Fruit fly (Drosophila melanogaster) whole organism, embryonic: ENCODE measurements around the gene Hand.

Experiments
- CG10274 ChIP-seq: fragments of 200-800 bp; sonication (Bioruptor generic); optimal IDR thresholded peaks from 3 replicates; lab custom pipeline; 2017; ENCODE audit warnings: missing biosample characterization, mild to moderate bottlenecking, missing genetic modification characterization
- CG10565 ChIP-seq: fragments of 200-800 bp; sonication (Bioruptor generic); optimal IDR thresholded peaks from 3 replicates; lab custom pipeline; 2016; ENCODE audit warnings: missing biosample characterization, mild to moderate bottlenecking, missing genetic modification characterization
- CG10979 ChIP-seq: fragments of 200-800 bp; sonication (Bioruptor generic); optimal IDR thresholded peaks from 2 replicates; lab custom pipeline; 2018; ENCODE audit warnings: missing biosample characterization, mild to moderate bottlenecking, missing genetic modification characterization, moderate library complexity
- CG11093 ChIP-seq: fragments of 200-800 bp; sonication (Bioruptor generic); IDR thresholded peaks from 3 replicates; pipeline ENCODE4 v1.3.6; 2022; ENCODE audit warnings: missing biosample characterization, missing genetic modification characterization
- CG12391 ChIP-seq: fragments of 200-800 bp; sonication (Bioruptor generic); optimal IDR thresholded peaks from 3 replicates; lab custom pipeline; 2018; ENCODE audit warnings: missing biosample characterization, mild to moderate bottlenecking, missing genetic modification characterization, moderate library complexity
- CG13894 ChIP-seq: fragments of 200-800 bp; sonication (Bioruptor generic); optimal IDR thresholded peaks from 3 replicates; lab custom pipeline; 2018; ENCODE audit warnings: missing biosample characterization, mild to moderate bottlenecking, missing genetic modification characterization, moderate library complexity
- CG14667 ChIP-seq: fragments of 200-800 bp; sonication (Bioruptor generic); IDR thresholded peaks from 2 replicates; pipeline ENCODE4 v1.3.6; 2022; ENCODE audit warnings: missing biosample characterization, missing genetic modification characterization
- CG16813 ChIP-seq: fragments of 200-800 bp; sonication (Bioruptor generic); IDR thresholded peaks from 3 replicates; pipeline ENCODE4 v1.3.6; 2022; ENCODE audit warnings: missing biosample characterization, missing genetic modification characterization; ENCODE audit not compliant: partially characterized antibody
- CG16815 ChIP-seq: fragments of 200-800 bp; sonication (Bioruptor generic); optimal IDR thresholded peaks from 3 replicates; lab custom pipeline; 2017; ENCODE audit warnings: missing biosample characterization, mild to moderate bottlenecking, missing genetic modification characterization
- CG17359 ChIP-seq: fragments of 200-800 bp; sonication (Bioruptor generic); optimal IDR thresholded peaks from 3 replicates; lab custom pipeline; 2018; ENCODE audit warnings: missing biosample characterization, mild to moderate bottlenecking, missing genetic modification characterization, moderate library complexity
- CG2120 ChIP-seq: fragments of 200-800 bp; sonication (Bioruptor generic); optimal IDR thresholded peaks from 3 replicates; lab custom pipeline; 2016; ENCODE audit warnings: missing biosample characterization, missing genetic modification characterization
- CG2129 ChIP-seq: fragments of 200-800 bp; sonication (Bioruptor generic); IDR thresholded peaks from 2 replicates; pipeline ENCODE4 v1.3.6; 2022; ENCODE audit warnings: missing biosample characterization, missing genetic modification characterization; ENCODE audit not compliant: partially characterized antibody
- CG30431 ChIP-seq: fragments of 200-800 bp; sonication (Bioruptor generic); optimal IDR thresholded peaks from 2 replicates; lab custom pipeline; 2017; ENCODE audit warnings: missing biosample characterization, missing genetic modification characterization
- CG5953 ChIP-seq: fragments of 200-800 bp; sonication (Bioruptor generic); IDR thresholded peaks from 2 replicates; pipeline ENCODE4 v1.3.6; 2022; ENCODE audit warnings: missing biosample characterization, missing genetic modification characterization
- CG6791 ChIP-seq: fragments of 200-800 bp; sonication (Bioruptor generic); IDR thresholded peaks from 3 replicates; pipeline ENCODE4 v1.3.6; 2022; ENCODE audit warnings: missing biosample characterization, missing genetic modification characterization; ENCODE audit not compliant: partially characterized antibody
- CG7963 ChIP-seq: fragments of 200-800 bp; sonication (Bioruptor generic); IDR thresholded peaks from 3 replicates; pipeline ENCODE4 v1.3.6; 2022; ENCODE audit warnings: missing biosample characterization, missing genetic modification characterization; ENCODE audit not compliant: partially characterized antibody
- D ChIP-seq, 2 experiments: fragments of 200-800 bp in 1 of 2; fragments of >200 bp in 1 of 2; sonication (Bioruptor generic) in 1 of 2; optimal IDR thresholded peaks; 2 replicates in 1 of 2; 3 replicates in 1 of 2; lab custom pipeline; 2017; ENCODE audit warnings: mild to moderate bottlenecking in 1 of 2, missing biosample characterization in 1 of 2, missing genetic modification characterization in 1 of 2, missing genetic modification reagents in 1 of 2
- Deaf1 ChIP-seq: fragments of 200-800 bp; optimal IDR thresholded peaks from 3 replicates; lab custom pipeline; 2019; ENCODE audit warnings: missing biosample characterization, mild to moderate bottlenecking, missing genetic modification characterization, moderate library complexity
- E2f2 ChIP-seq: fragments of 200-800 bp; sonication (Bioruptor generic); IDR thresholded peaks from 2 replicates; pipeline ENCODE4 v1.3.6; 2022; ENCODE audit warnings: missing biosample characterization, missing genetic modification characterization
- ERR ChIP-seq: fragments of 200-800 bp; sonication (Bioruptor generic); optimal IDR thresholded peaks from 2 replicates; lab custom pipeline; 2016; ENCODE audit warnings: missing biosample characterization, missing genetic modification characterization
- Eip74EF ChIP-seq, 2 experiments: fragments of 200-800 bp in 1 of 2; fragments of >200 bp in 1 of 2; sonication (Bioruptor generic) in 1 of 2; optimal IDR thresholded peaks; 2 replicates each; lab custom pipeline; 2017 to 2019; ENCODE audit warnings: missing biosample characterization in 2 of 2, missing genetic modification characterization in 2 of 2, mild to moderate bottlenecking in 1 of 2, moderate library complexity in 1 of 2
- HLH4C ChIP-seq: fragments of 200-800 bp; sonication (Bioruptor generic); IDR thresholded peaks from 3 replicates; pipeline ENCODE4 v1.3.6; 2022; ENCODE audit warnings: missing biosample characterization, missing genetic modification characterization; ENCODE audit not compliant: partially characterized antibody
- MBD-R2 ChIP-seq: fragments of 200-800 bp; sonication (Bioruptor generic); IDR thresholded peaks from 2 replicates; pipeline ENCODE4 v1.3.6; 2022; ENCODE audit warnings: missing biosample characterization, missing genetic modification characterization
- Max ChIP-seq: fragments of 200-800 bp; sonication (Bioruptor generic); optimal IDR thresholded peaks from 2 replicates; lab custom pipeline; 2016; ENCODE audit warnings: missing biosample characterization, mild to moderate bottlenecking, missing genetic modification characterization
- Pdp1 ChIP-seq, 2 experiments: fragments of 200-800 bp; sonication (Bioruptor generic); optimal IDR thresholded peaks; 3 replicates each; lab custom pipeline; 2016; ENCODE audit warnings: missing biosample characterization in 2 of 2, missing genetic modification characterization in 2 of 2, mild to moderate bottlenecking in 1 of 2, moderate library complexity in 1 of 2
- Sry-δ ChIP-seq: fragments of 200-800 bp; sonication (Bioruptor generic); optimal IDR thresholded peaks from 2 replicates; lab custom pipeline; 2016; ENCODE audit warnings: missing biosample characterization, missing genetic modification characterization
- Stat92E ChIP-seq, 3 experiments: fragments of >200 bp in 2 of 3; fragments of 200-800 bp in 1 of 3; sonication (Bioruptor generic) in 1 of 3; optimal IDR thresholded peaks; 2 replicates each; lab custom pipeline; 2017 to 2019; ENCODE audit warnings: missing biosample characterization in 3 of 3, missing genetic modification characterization in 3 of 3, mild to moderate bottlenecking in 1 of 3, moderate library complexity in 1 of 3
- al ChIP-seq: fragments of 200-800 bp; sonication (Bioruptor generic); IDR thresholded peaks from 2 replicates; pipeline ENCODE4 v1.3.6; 2022; ENCODE audit warnings: missing biosample characterization, missing genetic modification characterization
- bbx ChIP-seq: fragments of 200-800 bp; sonication (Bioruptor generic); IDR thresholded peaks from 2 replicates; pipeline ENCODE4 v1.3.6; 2022; ENCODE audit warnings: missing biosample characterization, missing genetic modification characterization; ENCODE audit not compliant: partially characterized antibody
- croc ChIP-seq: fragments of 200-800 bp; sonication (Bioruptor generic); conservative IDR thresholded peaks from 3 replicates; pipeline ENCODE4 v1.3.6; 2022; ENCODE audit warnings: missing biosample characterization, missing genetic modification characterization
- crol ChIP-seq: fragments of 200-800 bp; sonication (Bioruptor generic); IDR thresholded peaks from 2 replicates; pipeline ENCODE4 v1.3.6; 2022; ENCODE audit warnings: missing biosample characterization, missing genetic modification characterization
- dmrt11E ChIP-seq: fragments of 200-800 bp; sonication (Bioruptor generic); optimal IDR thresholded peaks from 3 replicates; lab custom pipeline; 2018; ENCODE audit warnings: missing biosample characterization, mild to moderate bottlenecking, missing genetic modification characterization, moderate library complexity
- dpn ChIP-seq, 2 experiments: fragments of 200-800 bp; sonication (Bioruptor generic); optimal IDR thresholded peaks; 3 replicates each; lab custom pipeline; 2016; ENCODE audit warnings: missing biosample characterization in 2 of 2, missing genetic modification characterization in 2 of 2
- ftz-f1 ChIP-seq: fragments of 200-800 bp; sonication (Bioruptor generic); optimal IDR thresholded peaks from 2 replicates; lab custom pipeline; 2016; ENCODE audit warnings: missing biosample characterization, missing genetic modification characterization
- gem ChIP-seq: fragments of 200-800 bp; sonication (Bioruptor generic); optimal IDR thresholded peaks from 2 replicates; lab custom pipeline; 2019; ENCODE audit warnings: missing biosample characterization, mild to moderate bottlenecking, missing genetic modification characterization, moderate library complexity
- gro ChIP-seq: fragments of 200-800 bp; sonication (Bioruptor generic); optimal IDR thresholded peaks from 2 replicates; lab custom pipeline; 2016; ENCODE audit warnings: missing biosample characterization, missing genetic modification characterization
- inv ChIP-seq: fragments of 200-800 bp; sonication (Bioruptor generic); IDR thresholded peaks from 2 replicates; pipeline ENCODE4 v1.3.6; 2022; ENCODE audit warnings: missing biosample characterization, missing genetic modification characterization; ENCODE audit not compliant: partially characterized antibody
- lbe ChIP-seq: fragments of 200-800 bp; sonication (Bioruptor generic); optimal IDR thresholded peaks from 2 replicates; lab custom pipeline; 2016; ENCODE audit warnings: missing biosample characterization, mild to moderate bottlenecking, missing genetic modification characterization
- nerfin-1 ChIP-seq: fragments of 200-800 bp; sonication (Bioruptor generic); optimal IDR thresholded peaks from 3 replicates; lab custom pipeline; 2019; ENCODE audit warnings: missing biosample characterization, mild to moderate bottlenecking, missing genetic modification characterization, moderate library complexity
- org-1 ChIP-seq: fragments of 200-800 bp; sonication (Bioruptor generic); optimal IDR thresholded peaks from 2 replicates; lab custom pipeline; 2017; ENCODE audit warnings: missing biosample characterization, missing genetic modification characterization
- pb ChIP-seq: fragments of 200-800 bp; sonication (Bioruptor generic); optimal IDR thresholded peaks from 3 replicates; lab custom pipeline; 2016; ENCODE audit warnings: missing biosample characterization, missing genetic modification characterization
- repo ChIP-seq: fragments of 200-800 bp; sonication (Bioruptor generic); optimal IDR thresholded peaks from 2 replicates; lab custom pipeline; 2016; ENCODE audit warnings: missing biosample characterization, missing genetic modification characterization
- ssp ChIP-seq: fragments of 200-800 bp; sonication (Bioruptor generic); IDR thresholded peaks from 2 replicates; pipeline ENCODE4 v1.3.6; 2022; ENCODE audit warnings: missing biosample characterization, missing genetic modification characterization
- stwl ChIP-seq: fragments of 200-800 bp; sonication (Bioruptor generic); optimal IDR thresholded peaks from 3 replicates; lab custom pipeline; 2018; ENCODE audit warnings: missing biosample characterization, mild to moderate bottlenecking, missing genetic modification characterization, moderate library complexity
- sug ChIP-seq: fragments of 200-800 bp; optimal IDR thresholded peaks from 2 replicates; lab custom pipeline; 2019; ENCODE audit warnings: missing biosample characterization, mild to moderate bottlenecking, missing genetic modification characterization, moderate library complexity
- trem ChIP-seq: fragments of 200-800 bp; optimal IDR thresholded peaks from 3 replicates; lab custom pipeline; 2019; ENCODE audit warnings: missing biosample characterization, mild to moderate bottlenecking, missing genetic modification characterization, moderate library complexity
- unc-4 ChIP-seq: fragments of 200-800 bp; sonication (Bioruptor generic); IDR thresholded peaks from 2 replicates; pipeline ENCODE4 v1.3.6; 2022; ENCODE audit warnings: missing biosample characterization, missing genetic modification characterization; ENCODE audit not compliant: partially characterized antibody
- wek ChIP-seq: fragments of 200-800 bp; sonication (Bioruptor generic); optimal IDR thresholded peaks from 3 replicates; lab custom pipeline; 2018; ENCODE audit warnings: missing biosample characterization, mild to moderate bottlenecking, missing genetic modification characterization, moderate library complexity

Hand gene

DNA sequence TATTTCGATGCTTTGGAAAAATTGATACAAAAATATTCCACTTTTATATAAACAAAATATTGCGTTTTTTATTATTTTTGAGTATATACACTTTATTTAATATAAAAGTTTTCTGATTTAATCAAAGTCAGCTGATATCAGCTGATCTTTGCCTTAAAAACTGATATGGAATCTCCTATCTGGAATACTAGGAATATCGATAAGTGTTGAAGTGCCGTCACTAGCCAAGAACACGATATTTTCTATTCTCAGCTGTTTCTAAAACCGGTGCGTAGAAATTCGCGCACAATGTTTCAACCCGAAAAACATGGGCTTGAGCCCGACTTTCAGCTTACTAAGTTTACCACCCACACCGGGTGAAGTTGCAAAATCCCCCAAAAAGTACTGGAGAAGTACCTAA lies 47.3 kb upstream of the Hand start, which contains the start of gene Sps2 (continued):
- no peak for TF ChIP-seq al (GFP tag; lab: Robert Waterston, UW)
- TF ChIP-seq dpn (GFP tag; optimal IDR thresholded peaks at IDR 0.05; lab: Kevin White, UChicago): peak in 1 of 2 experiments; percentile 6
- TF ChIP-seq CG10565: no peak
- TF ChIP-seq lbe (GFP tag; lab: Kevin White, UChicago): no peak
- no peak for TF ChIP-seq croc
- TF ChIP-seq CG2120: peak; percentile 18
- TF ChIP-seq CG16813 (GFP tag; lab: Robert Waterston, UW): peak; percentile 75
- TF ChIP-seq CG10979 (tag; lab: Kevin White, UChicago): peak; percentile 24
- no peak for TF ChIP-seq Deaf1
- peak; percentile 37 for TF ChIP-seq CG12391 (tag; lab: Kevin White, UChicago)
- no peak for TF ChIP-seq CG11093
- TF ChIP-seq gem (tag; lab: Kevin White, UChicago): peak; percentile 33
- no peak for TF ChIP-seq D (optimal IDR thresholded peaks at IDR 0.05; lab: Kevin White, UChicago)
- TF ChIP-seq D (GFP tag; optimal IDR thresholded peaks at IDR 0.05; lab: Kevin White, UChicago): no peak
- peak; percentile 89 for TF ChIP-seq MBD-R2 (GFP tag; lab: Robert Waterston, UW)
- TF ChIP-seq CG7963: peak; percentile 52; the same call in 1 of the 3 replicates
- TF ChIP-seq crol (GFP tag; lab: Robert Waterston, UW): no peak
- TF ChIP-seq CG6791 (GFP tag; lab: Robert Waterston, UW): peak; percentile 83
- TF ChIP-seq repo (GFP tag; lab: Kevin White, UChicago): no peak
- no peak for TF ChIP-seq ftz-f1
- no peak for TF ChIP-seq gro (GFP tag; lab: Kevin White, UChicago)
- TF ChIP-seq CG17359 (tag; lab: Kevin White, UChicago): no peak
- TF ChIP-seq inv (GFP tag; lab: Robert Waterston, UW): peak; percentile 63
- peak; percentile 3 for TF ChIP-seq Max (GFP tag; lab: Kevin White, UChicago)
- no peak for TF ChIP-seq pb (GFP tag; lab: Kevin White, UChicago)
- peak; percentile 17; the same call in 1 of the 2 replicates for TF ChIP-seq ssp (GFP tag; lab: Robert Waterston, UW)
- TF ChIP-seq CG13894 (tag; lab: Kevin White, UChicago): no peak
- TF ChIP-seq ERR: no peak
- TF ChIP-seq nerfin-1 (tag; lab: Kevin White, UChicago): no peak
- TF ChIP-seq E2f2 (GFP tag; lab: Robert Waterston, UW): peak; percentile 46; the same call in 1 of the 2 replicates
- no peak for TF ChIP-seq CG30431 (GFP tag; lab: Kevin White, UChicago)
- TF ChIP-seq Stat92E (GFP tag; optimal IDR thresholded peaks at IDR 0.05; lab: Kevin White, UChicago): peak in 1 of 3 experiments; percentile 39
- peak; percentile 84 for TF ChIP-seq Sry-δ (GFP tag; lab: Kevin White, UChicago)
- no peak for TF ChIP-seq org-1 (GFP tag; lab: Kevin White, UChicago)
- peak; percentile 70 for TF ChIP-seq CG2129 (GFP tag; lab: Robert Waterston, UW)
- TF ChIP-seq CG5953 (GFP tag; lab: Robert Waterston, UW): no peak
- no peak for TF ChIP-seq CG16815 (GFP tag; lab: Kevin White, UChicago)
- TF ChIP-seq stwl (tag; lab: Kevin White, UChicago): peak; percentile 57
- TF ChIP-seq sug (tag; lab: Kevin White, UChicago): peak; percentile 35
- TF ChIP-seq dmrt11E (tag; lab: Kevin White, UChicago): no peak
- TF ChIP-seq bbx (GFP tag; lab: Robert Waterston, UW): peak; percentile 78
- peak; percentile 78 for TF ChIP-seq unc-4 (GFP tag; lab: Robert Waterston, UW)
- TF ChIP-seq trem (tag; lab: Kevin White, UChicago): peak; percentile 27
- TF ChIP-seq CG10274 (GFP tag; lab: Kevin White, UChicago): no peak
- peak in 1 of 2 experiments; percentile 27 for TF ChIP-seq Pdp1 (GFP tag; optimal IDR thresholded peaks at IDR 0.05; lab: Kevin White, UChicago)
- TF ChIP-seq HLH4C (GFP tag; lab: Robert Waterston, UW): peak; percentile 53; the same call in 1 of the 3 replicates
- no peak for TF ChIP-seq Eip74EF (GFP tag; optimal IDR thresholded peaks at IDR 0.05; lab: Kevin White, UChicago)
- TF ChIP-seq CG14667 (GFP tag; lab: Robert Waterston, UW): no peak
- peak; percentile 4 for TF ChIP-seq wek
